Worm (Caenorhabditis elegans) whole organism, early embryonic: ENCODE data around the gene K08F9.3.

ENCODE experiments used
- B0310.2 ChIP-seq: sonication (generic microtip); optimal IDR thresholded peaks from 2 replicates; lab custom pipeline; 2016; ENCODE audit warnings: mild to moderate bottlenecking, missing genetic modification characterization, missing compliant biosample characterization
- F13C5.2 ChIP-seq: sonication (generic microtip); optimal IDR thresholded peaks from 2 replicates; lab custom pipeline; 2017; ENCODE audit warnings: mild to moderate bottlenecking, missing genetic modification characterization, inconsistent platforms, missing compliant biosample characterization
- ama-1 ChIP-seq: fragments of 150-350 bp; optimal IDR thresholded peaks from 2 replicates; lab custom pipeline; 2014
- ceh-13 ChIP-seq: fragments of 200-800 bp; sonication (Bioruptor generic); optimal IDR thresholded peaks from 2 replicates; lab custom pipeline; 2018; ENCODE audit warnings: mild to moderate bottlenecking, missing genetic modification characterization, missing compliant biosample characterization
- pes-1 ChIP-seq: fragments of 200-800 bp; sonication (Bioruptor generic); IDR thresholded peaks from 2 replicates; pipeline ENCODE4 v1.3.6; 2022; ENCODE audit warnings: missing genetic modification reagents, missing genetic modification characterization, missing compliant biosample characterization
- sea-1 ChIP-seq: fragments of 200-800 bp; sonication (Bioruptor generic); conservative IDR thresholded peaks from 2 replicates; pipeline ENCODE4 v1.3.6; 2022; ENCODE audit warnings: missing genetic modification characterization, missing compliant biosample characterization
- tbx-11 ChIP-seq: fragments of 200-800 bp; sonication (Bioruptor generic); IDR thresholded peaks from 2 replicates; pipeline ENCODE4 v1.3.6; 2022; ENCODE audit warnings: missing genetic modification characterization, missing compliant biosample characterization
- tbx-37 ChIP-seq: fragments of 200-800 bp; sonication (Bioruptor generic); conservative IDR thresholded peaks from 2 replicates; pipeline ENCODE4 v1.3.6; 2022; ENCODE audit warnings: missing genetic modification reagents, missing genetic modification characterization, missing compliant biosample characterization
- tra-4 ChIP-seq: sonication (generic microtip); optimal IDR thresholded peaks from 2 replicates; lab custom pipeline; 2017; ENCODE audit warnings: missing genetic modification characterization, missing compliant biosample characterization

DNA sequence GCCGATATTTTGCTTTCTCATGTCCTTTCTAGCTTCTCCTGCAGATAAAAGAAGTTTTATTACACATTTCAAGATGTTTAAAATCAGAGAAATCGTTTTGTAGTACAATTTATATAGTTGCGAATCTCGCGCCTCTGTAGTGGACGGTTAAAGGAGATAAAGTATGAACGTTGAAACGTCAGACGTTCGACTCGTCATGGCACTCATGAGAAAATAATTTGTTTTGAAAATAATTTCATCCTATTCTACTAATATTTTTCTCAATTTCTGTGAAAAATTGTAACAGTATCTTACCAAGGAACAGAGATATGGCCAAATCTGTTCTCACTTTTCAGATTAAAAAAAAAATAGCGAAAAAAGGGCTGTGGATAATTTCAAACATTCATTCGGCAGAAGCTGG lies 7.4 kb downstream of the K08F9.3 start, which contains the start of gene T09F5.20:
- TF ChIP-seq tbx-37 (GFP tag; lab: Robert Waterston, UW) (no peak), ama-1 (no peak), F13C5.2 (tag; lab: Kevin White, UChicago) (no peak), pes-1 (GFP tag; lab: Robert Waterston, UW) (no peak), tra-4 (tag; lab: Kevin White, UChicago) (no peak), B0310.2 (tag; lab: Kevin White, UChicago) (no peak), ceh-13 (GFP tag; lab: Kevin White, UChicago) (no peak), tbx-11 (GFP tag; lab: Robert Waterston, UW) (no peak), sea-1 (GFP tag; lab: Robert Waterston, UW) (no peak)
